Worm (Caenorhabditis elegans) whole organism, young adult: ENCODE results near the gene srv-14.

Experiments used
- F49E8.2 ChIP-seq: sonication (generic microtip); optimal IDR thresholded peaks from 3 replicates; lab custom pipeline; 2017; ENCODE audit warnings: missing genetic modification characterization, mild to moderate bottlenecking, missing compliant biosample characterization, antibody characterized with exemption, moderate library complexity; ENCODE audit not compliant: insufficient read depth
- F57C9.4 ChIP-seq: sonication (generic microtip); optimal IDR thresholded peaks from 2 replicates; lab custom pipeline; 2017; ENCODE audit warnings: mild to moderate bottlenecking, missing genetic modification characterization, missing compliant biosample characterization
- ceh-100 ChIP-seq: fragments of 200-800 bp; sonication (Bioruptor generic); IDR thresholded peaks from 2 replicates; pipeline ENCODE4 v1.3.6; 2022; ENCODE audit warnings: missing genetic modification reagents, missing genetic modification characterization, missing compliant biosample characterization
- nfya-2 ChIP-seq: fragments of 200-800 bp; sonication (Bioruptor generic); IDR thresholded peaks from 2 replicates; pipeline ENCODE4 v1.3.6; 2022; ENCODE audit warnings: missing genetic modification reagents, missing genetic modification characterization, missing compliant biosample characterization

DNA sequence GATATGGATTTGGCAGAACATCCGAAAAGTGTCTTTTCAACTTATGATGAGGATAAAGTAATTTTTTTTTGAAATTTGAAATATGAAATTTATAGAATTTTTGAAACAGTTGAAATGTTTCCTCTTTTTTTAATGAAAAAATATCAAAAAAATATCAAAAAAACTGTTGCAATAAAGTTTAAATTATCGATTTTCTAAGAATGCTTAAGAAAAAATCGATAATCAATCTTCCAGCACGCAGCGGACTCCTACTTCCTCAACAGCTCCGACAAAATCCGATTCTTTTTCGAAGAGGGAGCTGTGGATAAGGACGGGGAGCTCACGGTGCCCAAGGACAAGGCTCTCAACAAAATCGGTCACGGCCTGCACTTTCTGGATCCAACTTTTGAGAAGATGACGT lies 36.7 kb upstream of the srv-14 start:
- TF ChIP-seq ceh-100 (GFP tag; lab: Robert Waterston, UW) (no peak), F49E8.2 (tag; lab: Kevin White, UChicago) (no peak), nfya-2 (no peak), F57C9.4 (no peak)
